Fruit fly (Drosophila melanogaster): ENCODE measurements around the gene Zaf1.

Gene Zaf1

DNA sequence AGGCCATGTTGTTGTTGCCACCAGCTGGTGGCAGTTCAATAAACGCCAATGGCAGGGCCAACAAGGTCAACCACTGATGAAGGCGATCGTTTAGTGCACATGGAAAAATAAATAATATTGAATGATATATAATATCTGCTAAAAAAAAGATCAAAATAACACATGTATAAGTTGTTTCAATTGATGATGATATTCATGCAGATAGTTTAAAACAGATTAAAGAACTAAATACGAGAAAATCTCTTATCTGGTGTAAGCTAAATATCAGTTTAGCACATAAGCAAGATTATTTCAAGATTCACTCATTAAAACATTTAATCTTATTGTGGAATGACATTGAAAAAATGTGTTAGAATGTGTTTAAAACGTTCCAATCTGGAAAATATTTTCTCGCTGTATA, 38.0 kb upstream of the Zaf1 start:
- TF ChIP-seq foxo (GFP tag; optimal IDR thresholded peaks at IDR 0.05): peak in 1 of 2 experiments; percentile 5
- TF ChIP-seq OdsH (GFP tag; optimal IDR thresholded peaks at IDR 0.05): peak; percentile 19
- no peak for TF ChIP-seq sage (GFP tag; optimal IDR thresholded peaks at IDR 0.05)

DNA sequence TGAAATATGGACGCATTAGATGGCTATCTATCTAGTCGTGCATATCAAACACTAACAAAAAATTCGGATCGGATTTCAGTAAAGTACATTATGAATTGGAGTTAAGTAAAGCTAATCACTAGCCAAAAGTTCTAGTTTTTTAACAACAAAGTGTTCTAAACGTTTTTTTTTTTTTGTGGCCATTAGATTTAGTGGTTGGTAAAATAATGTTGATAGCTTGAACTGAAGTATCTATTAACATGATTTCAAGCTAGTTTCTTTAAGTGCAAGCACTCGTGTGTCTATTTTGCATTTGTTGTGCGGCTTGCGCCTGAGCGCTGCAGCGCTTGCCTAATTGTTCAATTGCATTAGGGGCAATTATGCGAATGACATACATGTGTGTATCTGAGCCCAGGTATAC, 37.2 kb upstream of the Zaf1 start:
- TF ChIP-seq Hr83 (GFP tag; optimal IDR thresholded peaks at IDR 0.05; ENCODE audit: poor library complexity, severe bottlenecking) (no peak), Dfd (GFP tag; optimal IDR thresholded peaks at IDR 0.05) (no peak), Myc (optimal IDR thresholded peaks at IDR 0.05) (no peak), jim (GFP tag; optimal IDR thresholded peaks at IDR 0.05) (no peak), brk (GFP tag; optimal IDR thresholded peaks at IDR 0.05) (no peak), OdsH (GFP tag; optimal IDR thresholded peaks at IDR 0.05) (no peak), Hr78 (GFP tag; optimal IDR thresholded peaks at IDR 0.05) (no peak), h (GFP tag; optimal IDR thresholded peaks at IDR 0.05) (no peak), sv (GFP tag; optimal IDR thresholded peaks at IDR 0.05) (no peak), Rel (GFP tag; optimal IDR thresholded peaks at IDR 0.05) (no peak), Rel (tag; optimal IDR thresholded peaks at IDR 0.05) (no peak)

DNA sequence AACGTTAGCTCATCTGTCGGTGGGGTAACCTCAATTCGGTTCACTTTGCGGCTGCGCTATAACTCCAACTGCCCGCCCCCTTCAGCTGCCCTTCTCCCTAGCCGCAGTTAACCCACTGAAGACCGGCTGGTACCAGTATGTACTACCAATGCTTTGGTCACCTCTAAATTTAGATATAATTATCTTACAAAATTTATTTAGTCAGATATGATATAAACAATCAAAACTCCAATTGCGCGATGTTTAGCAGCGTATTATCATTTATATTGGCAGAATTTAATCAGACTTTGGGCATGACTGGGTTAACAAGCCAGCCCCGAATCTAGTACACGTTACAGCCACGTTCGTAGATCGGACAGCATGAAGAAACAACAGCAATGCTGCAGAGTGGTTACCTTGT, 36.3 kb upstream of the Zaf1 start:
- TF ChIP-seq CrebA (GFP tag; optimal IDR thresholded peaks at IDR 0.05; ENCODE audit: borderline replicate concordance): no peak
- TF ChIP-seq fru (GFP tag; optimal IDR thresholded peaks at IDR 0.05): peak; percentile 0

DNA sequence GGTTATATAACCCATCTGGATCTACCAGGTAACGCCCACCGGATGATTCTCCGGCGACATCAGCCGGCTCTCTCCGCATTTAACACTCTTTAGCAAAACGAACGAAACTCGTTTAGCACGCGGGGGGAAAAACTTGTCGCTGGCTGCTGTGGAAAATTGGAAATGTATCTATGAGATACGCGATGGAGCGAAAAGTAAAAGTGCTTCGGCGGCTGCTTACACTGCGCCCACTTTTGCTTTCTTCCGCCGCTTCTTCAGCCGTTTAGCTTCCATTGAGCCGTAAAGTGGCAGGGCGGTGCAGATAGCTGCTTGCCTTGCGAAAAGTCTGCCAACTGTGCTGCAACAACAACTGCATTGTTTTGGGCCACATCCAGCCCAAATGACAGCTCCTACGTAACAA, 35.7 kb upstream of the Zaf1 start:
- TF ChIP-seq dl (GFP tag; optimal IDR thresholded peaks at IDR 0.05; ENCODE audit: insufficient read depth in 1 of 2, partially characterized antibody in 2 of 2) (no peak), Rel (GFP tag; optimal IDR thresholded peaks at IDR 0.05) (no peak), Rel (tag; optimal IDR thresholded peaks at IDR 0.05) (no peak), CG9705 (GFP tag; optimal IDR thresholded peaks at IDR 0.05) (no peak), usp (GFP tag; optimal IDR thresholded peaks at IDR 0.05) (no peak), Hnf4 (GFP tag; optimal IDR thresholded peaks at IDR 0.05) (no peak), jim (GFP tag; optimal IDR thresholded peaks at IDR 0.05) (no peak), pan (optimal IDR thresholded peaks at IDR 0.05) (no peak), CrebA (GFP tag; optimal IDR thresholded peaks at IDR 0.05; ENCODE audit: borderline replicate concordance) (no peak), Dfd (GFP tag; optimal IDR thresholded peaks at IDR 0.05) (no peak), Sp1 (GFP tag; optimal IDR thresholded peaks at IDR 0.05) (no peak), woc (GFP tag; optimal IDR thresholded peaks at IDR 0.05) (no peak), psq (GFP tag; optimal IDR thresholded peaks at IDR 0.05) (no peak), dsf (GFP tag; optimal IDR thresholded peaks at IDR 0.05; ENCODE audit: borderline replicate concordance) (no peak), Dif (GFP tag; optimal IDR thresholded peaks at IDR 0.05; ENCODE audit: partially characterized antibody) (no peak), brk (GFP tag; optimal IDR thresholded peaks at IDR 0.05) (no peak), ey (GFP tag; optimal IDR thresholded peaks at IDR 0.05) (no peak), Abd-B (GFP tag; optimal IDR thresholded peaks at IDR 0.05) (no peak), OdsH (GFP tag; optimal IDR thresholded peaks at IDR 0.05) (no peak), HLH106 (tag; optimal IDR thresholded peaks at IDR 0.05) (no peak), fru (GFP tag; optimal IDR thresholded peaks at IDR 0.05) (no peak)

DNA sequence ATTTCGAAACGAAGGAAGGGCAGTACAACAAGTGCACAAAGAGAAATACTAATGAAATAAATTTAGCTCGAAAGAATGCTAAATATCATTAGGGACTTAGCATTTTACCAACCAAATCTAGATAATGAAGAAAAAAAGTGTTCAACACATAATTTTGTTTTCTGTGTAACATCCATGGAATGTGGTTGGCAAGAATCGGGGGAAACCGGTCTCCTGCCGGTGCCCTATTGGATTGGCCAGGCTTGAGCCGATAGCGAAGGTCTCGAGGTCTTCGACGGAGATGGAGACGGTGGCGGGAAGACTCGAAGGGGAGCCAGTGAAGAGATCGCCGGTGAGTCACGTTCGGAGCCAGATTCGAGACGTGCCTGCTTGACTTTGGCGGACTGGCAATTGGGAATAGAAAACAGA, 32.3 kb upstream of the Zaf1 start:
- TF ChIP-seq Rel (GFP tag; optimal IDR thresholded peaks at IDR 0.05) (peak; percentile 79), Rel (tag; optimal IDR thresholded peaks at IDR 0.05) (peak; percentile 69), Mio (GFP tag; optimal IDR thresholded peaks at IDR 0.05) (no peak), dmrt93B (GFP tag; optimal IDR thresholded peaks at IDR 0.05) (peak; percentile 47), Myc (optimal IDR thresholded peaks at IDR 0.05) (no peak), foxo (GFP tag; optimal IDR thresholded peaks at IDR 0.05) (peak; percentile 42 to 90), Jra (GFP tag; optimal IDR thresholded peaks at IDR 0.05) (peak; percentile 70), h (GFP tag; optimal IDR thresholded peaks at IDR 0.05) (peak; percentile 91), CrebA (GFP tag; optimal IDR thresholded peaks at IDR 0.05; ENCODE audit: borderline replicate concordance) (no peak), jim (GFP tag; optimal IDR thresholded peaks at IDR 0.05) (no peak), ey (GFP tag; optimal IDR thresholded peaks at IDR 0.05) (peak; percentile 92), tai (GFP tag; optimal IDR thresholded peaks at IDR 0.05) (peak; percentile 72), brk (GFP tag; optimal IDR thresholded peaks at IDR 0.05) (peak; percentile 82), Vsx2 (GFP tag; optimal IDR thresholded peaks at IDR 0.05; ENCODE audit: partially characterized antibody) (no peak), dsf (GFP tag; optimal IDR thresholded peaks at IDR 0.05; ENCODE audit: borderline replicate concordance) (no peak), lola (GFP tag; optimal IDR thresholded peaks at IDR 0.05) (no peak), rgr (GFP tag; optimal IDR thresholded peaks at IDR 0.05) (peak; percentile 88), fru (GFP tag; optimal IDR thresholded peaks at IDR 0.05) (peak; percentile 92), HLH106 (tag; optimal IDR thresholded peaks at IDR 0.05) (peak; percentile 83), Hr78 (GFP tag; optimal IDR thresholded peaks at IDR 0.05) (no peak), Dfd (GFP tag; optimal IDR thresholded peaks at IDR 0.05) (no peak), sv (GFP tag; optimal IDR thresholded peaks at IDR 0.05) (no peak), dl (GFP tag; optimal IDR thresholded peaks at IDR 0.05; ENCODE audit: insufficient read depth in 1 of 2, partially characterized antibody in 2 of 2) (no peak), Hnf4 (GFP tag; optimal IDR thresholded peaks at IDR 0.05) (peak; percentile 92), Sp1 (GFP tag; optimal IDR thresholded peaks at IDR 0.05) (peak; percentile 84), Dif (GFP tag; optimal IDR thresholded peaks at IDR 0.05; ENCODE audit: partially characterized antibody) (no peak), GATAd (GFP tag; optimal IDR thresholded peaks at IDR 0.05) (no peak), psq (GFP tag; optimal IDR thresholded peaks at IDR 0.05) (peak; percentile 80), Abd-B (GFP tag; optimal IDR thresholded peaks at IDR 0.05) (no peak), br (GFP tag; optimal IDR thresholded peaks at IDR 0.05) (peak; percentile 90), CG9705 (GFP tag; optimal IDR thresholded peaks at IDR 0.05) (peak; percentile 56), usp (GFP tag; optimal IDR thresholded peaks at IDR 0.05) (no peak), OdsH (GFP tag; optimal IDR thresholded peaks at IDR 0.05) (peak; percentile 87), N (GFP tag; optimal IDR thresholded peaks at IDR 0.05) (no peak), Hr83 (GFP tag; optimal IDR thresholded peaks at IDR 0.05; ENCODE audit: poor library complexity, severe bottlenecking) (peak; percentile 19)

Data from whole organism, wandering third instar larva.